Worm (Caenorhabditis elegans) whole organism, mixed stage, embryonic: ENCODE measurements around the gene pigw-1.

Experiments used
- M03D4.4 ChIP-seq: sonication (generic microtip); optimal IDR thresholded peaks from 2 replicates; lab custom pipeline; 2017; ENCODE audit warnings: mild to moderate bottlenecking, missing genetic modification characterization, missing compliant biosample characterization
- bed-3 ChIP-seq: fragments of 200-800 bp; sonication (Bioruptor generic); optimal IDR thresholded peaks from 3 replicates; lab custom pipeline; 2018; ENCODE audit warnings: mild to moderate bottlenecking, missing genetic modification characterization, moderate library complexity, missing compliant biosample characterization
- blmp-1 ChIP-seq: fragments of 150-350 bp; optimal IDR thresholded peaks from 2 replicates; lab custom pipeline; 2014; ENCODE audit warnings: missing biosample characterization, missing genetic modification characterization
- ceh-39 ChIP-seq: fragments of 150-350 bp; optimal IDR thresholded peaks from 2 replicates; lab custom pipeline; 2014; ENCODE audit warnings: missing biosample characterization, missing genetic modification characterization
- ceh-43 ChIP-seq: fragments of 200-800 bp; sonication (Bioruptor generic); optimal IDR thresholded peaks from 2 replicates; lab custom pipeline; 2018; ENCODE audit warnings: mild to moderate bottlenecking, missing genetic modification characterization, moderate library complexity, missing compliant biosample characterization
- ceh-83 ChIP-seq: fragments of 200-800 bp; sonication (Bioruptor generic); optimal IDR thresholded peaks from 2 replicates; lab custom pipeline; 2018; ENCODE audit warnings: mild to moderate bottlenecking, missing genetic modification characterization, missing compliant biosample characterization
- ces-1 ChIP-seq: fragments of 150-350 bp; optimal IDR thresholded peaks from 2 replicates; lab custom pipeline; 2014; ENCODE audit warnings: missing biosample characterization, missing genetic modification reagents, missing genetic modification characterization
- cnd-1 ChIP-seq: fragments of 200-800 bp; sonication (Bioruptor generic); optimal IDR thresholded peaks from 2 replicates; lab custom pipeline; 2018; ENCODE audit warnings: mild to moderate bottlenecking, missing genetic modification characterization, missing compliant biosample characterization
- drap-1 ChIP-seq: fragments of 200-800 bp; sonication (Bioruptor generic); optimal IDR thresholded peaks from 3 replicates; lab custom pipeline; 2018; ENCODE audit warnings: mild to moderate bottlenecking, missing genetic modification characterization, missing compliant biosample characterization
- elt-1 ChIP-seq: sonication (generic microtip); optimal IDR thresholded peaks from 2 replicates; lab custom pipeline; 2017; ENCODE audit warnings: missing genetic modification characterization, mild to moderate bottlenecking, missing compliant biosample characterization, antibody characterized with exemption, moderate library complexity, borderline replicate concordance; ENCODE audit not compliant: insufficient read depth
- elt-3 ChIP-seq: fragments of 150-350 bp; optimal IDR thresholded peaks from 2 replicates; lab custom pipeline; 2014; ENCODE audit warnings: missing biosample characterization, missing genetic modification characterization
- flh-1 ChIP-seq: fragments of 200-800 bp; sonication (Bioruptor generic); optimal IDR thresholded peaks from 2 replicates; lab custom pipeline; 2018; ENCODE audit warnings: mild to moderate bottlenecking, missing genetic modification characterization, moderate library complexity, missing compliant biosample characterization
- ham-2 ChIP-seq: fragments of 200-800 bp; sonication (Bioruptor generic); optimal IDR thresholded peaks from 2 replicates; lab custom pipeline; 2018; ENCODE audit warnings: mild to moderate bottlenecking, missing genetic modification characterization, missing compliant biosample characterization
- hlh-1 ChIP-seq: fragments of 150-350 bp; optimal IDR thresholded peaks from 2 replicates; lab custom pipeline; 2014; ENCODE audit warnings: missing biosample characterization, missing genetic modification reagents, missing genetic modification characterization
- lin-13 ChIP-seq: fragments of 150-350 bp; optimal IDR thresholded peaks from 2 replicates; lab custom pipeline; 2014; ENCODE audit warnings: missing biosample characterization, missing genetic modification characterization
- lin-32 ChIP-seq: fragments of 200-800 bp; sonication (Bioruptor generic); optimal IDR thresholded peaks from 2 replicates; lab custom pipeline; 2018; ENCODE audit warnings: mild to moderate bottlenecking, missing genetic modification characterization, missing compliant biosample characterization
- lsy-2 ChIP-seq: fragments of 150-350 bp; optimal IDR thresholded peaks from 2 replicates; lab custom pipeline; 2014; ENCODE audit warnings: missing biosample characterization, missing genetic modification characterization
- mab-5 ChIP-seq: fragments of 150-350 bp; optimal IDR thresholded peaks from 2 replicates; lab custom pipeline; 2014; ENCODE audit warnings: missing biosample characterization, missing genetic modification characterization
- mep-1 ChIP-seq: fragments of 150-350 bp; optimal IDR thresholded peaks from 2 replicates; lab custom pipeline; 2017; ENCODE audit warnings: missing biosample characterization, missing genetic modification reagents, missing genetic modification characterization, inconsistent platforms
- mls-2 ChIP-seq: sonication (generic microtip); optimal IDR thresholded peaks from 2 replicates; lab custom pipeline; 2016; ENCODE audit warnings: mild to moderate bottlenecking, missing genetic modification characterization, moderate library complexity, missing compliant biosample characterization
- nhr-2 ChIP-seq: fragments of 150-350 bp; optimal IDR thresholded peaks from 2 replicates; lab custom pipeline; 2014; ENCODE audit warnings: missing biosample characterization, missing genetic modification characterization
- nhr-237 ChIP-seq: fragments of 150-350 bp; optimal IDR thresholded peaks from 2 replicates; lab custom pipeline; 2014; ENCODE audit warnings: missing biosample characterization, missing genetic modification characterization
- nhr-28 ChIP-seq: fragments of 150-350 bp; optimal IDR thresholded peaks from 2 replicates; lab custom pipeline; 2014; ENCODE audit warnings: missing biosample characterization, missing genetic modification characterization
- nhr-76 ChIP-seq: sonication (generic microtip); optimal IDR thresholded peaks from 2 replicates; lab custom pipeline; 2017; ENCODE audit warnings: missing biosample characterization, missing genetic modification characterization
- pha-4 ChIP-seq: fragments of 150-350 bp; optimal IDR thresholded peaks from 2 replicates; lab custom pipeline; 2018; ENCODE audit warnings: missing biosample characterization, missing genetic modification reagents, missing genetic modification characterization
- sem-2 ChIP-seq: fragments of 200-800 bp; sonication (Bioruptor generic); optimal IDR thresholded peaks from 2 replicates; lab custom pipeline; 2018; ENCODE audit warnings: mild to moderate bottlenecking, missing genetic modification characterization, missing compliant biosample characterization
- snpc-4 ChIP-seq: fragments of 150-350 bp; optimal IDR thresholded peaks from 2 replicates; lab custom pipeline; 2014; ENCODE audit warnings: missing biosample characterization, missing genetic modification characterization
- sptf-1 ChIP-seq: sonication (generic microtip); optimal IDR thresholded peaks from 2 replicates; lab custom pipeline; 2017; ENCODE audit warnings: mild to moderate bottlenecking, missing genetic modification characterization, moderate library complexity, missing compliant biosample characterization
- tbx-8 ChIP-seq: fragments of 200-800 bp; sonication (Bioruptor generic); optimal IDR thresholded peaks from 2 replicates; lab custom pipeline; 2018; ENCODE audit warnings: mild to moderate bottlenecking, missing genetic modification characterization, moderate library complexity, missing compliant biosample characterization
- unc-120 ChIP-seq: sonication (generic microtip); optimal IDR thresholded peaks from 2 replicates; lab custom pipeline; 2017; ENCODE audit warnings: missing genetic modification characterization, missing compliant biosample characterization; ENCODE audit not compliant: poor library complexity, severe bottlenecking
- unc-39 ChIP-seq: fragments of 150-350 bp; optimal IDR thresholded peaks from 2 replicates; lab custom pipeline; 2014; ENCODE audit warnings: missing biosample characterization, missing genetic modification characterization
- unc-62 ChIP-seq: fragments of 150-350 bp; optimal IDR thresholded peaks from 2 replicates; lab custom pipeline; 2014; ENCODE audit warnings: missing biosample characterization, missing genetic modification reagents, missing genetic modification characterization
- zip-8 ChIP-seq: fragments of 150-350 bp; optimal IDR thresholded peaks from 2 replicates; lab custom pipeline; 2014; ENCODE audit warnings: missing biosample characterization, missing genetic modification characterization
- ztf-11 ChIP-seq: fragments of 150-350 bp; optimal IDR thresholded peaks from 2 replicates; lab custom pipeline; 2014; ENCODE audit warnings: missing biosample characterization, missing genetic modification characterization

pigw-1 gene

ce11 chrII:2913505-2913904, 28.8 kb upstream of the pigw-1 start, which contains the start of gene ubc-15:
ubc-15 (minus strand) TSS chrII:2913605.
- TF ChIP-seq hlh-1 (tag; lab: Kevin White, UChicago) (no peak), unc-39 (tag; lab: Kevin White, UChicago) (no peak), zip-8 (no peak), mls-2 (no peak), snpc-4 (tag; lab: Kevin White, UChicago) (no peak), blmp-1 (tag; lab: Kevin White, UChicago) (no peak), ham-2 (no peak), mep-1 (tag; lab: Kevin White, UChicago) (no peak), elt-3 (tag; lab: Kevin White, UChicago) (no peak), bed-3 (GFP tag; lab: Kevin White, UChicago) (no peak), cnd-1 (tag; lab: Kevin White, UChicago) (no peak), lin-13 (tag; lab: Kevin White, UChicago) (no peak), nhr-2 (no peak)

ce11 chrII:2903748-2904147, 19.0 kb upstream of the pigw-1 start:
- TF ChIP-seq mls-2 (no peak), M03D4.4 (tag; lab: Kevin White, UChicago) (no peak), lin-13 (tag; lab: Kevin White, UChicago) (no peak), cnd-1 (tag; lab: Kevin White, UChicago) (no peak)

ce11 chrII:2901158-2901557, 16.4 kb upstream of the pigw-1 start:
- TF ChIP-seq unc-62 (GFP tag; lab: Kevin White, UChicago) (no peak), nhr-76 (tag; lab: Kevin White, UChicago) (no peak), mab-5 (no peak), flh-1 (no peak), lin-13 (tag; lab: Kevin White, UChicago) (no peak), elt-3 (tag; lab: Kevin White, UChicago) (no peak)

ce11 chrII:2900248-2900647, 15.5 kb upstream of the pigw-1 start, which contains the start of gene ubc-26:
ubc-26 (minus strand) TSS chrII:2900348.
- TF ChIP-seq nhr-237 (tag; lab: Kevin White, UChicago) (no peak), pha-4 (tag; lab: Kevin White, UChicago) (no peak), ces-1 (GFP tag; lab: Kevin White, UChicago) (no peak), lin-32 (GFP tag; lab: Kevin White, UChicago) (no peak), tbx-8 (GFP tag; lab: Kevin White, UChicago) (no peak), cnd-1 (tag; lab: Kevin White, UChicago) (no peak), snpc-4 (tag; lab: Kevin White, UChicago) (no peak), bed-3 (GFP tag; lab: Kevin White, UChicago) (no peak), ceh-39 (tag; lab: Kevin White, UChicago) (no peak), ham-2 (no peak), nhr-2 (no peak), lin-13 (tag; lab: Kevin White, UChicago) (no peak), ceh-43 (GFP tag; lab: Kevin White, UChicago) (no peak), nhr-28 (tag; lab: Kevin White, UChicago) (no peak), nhr-76 (tag; lab: Kevin White, UChicago) (no peak), elt-3 (tag; lab: Kevin White, UChicago) (no peak), mab-5 (no peak), M03D4.4 (tag; lab: Kevin White, UChicago) (no peak)

ce11 chrII:2894295-2894694, 9.6 kb upstream of the pigw-1 start, which contains the start of gene sqv-2:
sqv-2 (minus strand) TSS chrII:2894395.
- TF ChIP-seq unc-62 (GFP tag; lab: Kevin White, UChicago): no peak
- no peak for TF ChIP-seq ces-1 (GFP tag; lab: Kevin White, UChicago)
- TF ChIP-seq ztf-11 (tag; lab: Kevin White, UChicago): no peak
- TF ChIP-seq ceh-39 (tag; lab: Kevin White, UChicago): no peak
- no peak for TF ChIP-seq zip-8
- no peak for TF ChIP-seq flh-1
- no peak for TF ChIP-seq ceh-83 (GFP tag; lab: Kevin White, UChicago)
- no peak for TF ChIP-seq sem-2

ce11 chrII:2888957-2889630, 4.4 kb upstream of the pigw-1 start, which contains the start of gene pinn-1:
pinn-1 (minus strand) TSS chrII:2889007.
- peak; percentile 1 for TF ChIP-seq lin-32 (GFP tag; lab: Kevin White, UChicago)
- TF ChIP-seq ces-1 (GFP tag; lab: Kevin White, UChicago): peak; percentile 78
- peak; percentile 10 for TF ChIP-seq drap-1
- TF ChIP-seq ceh-39 (tag; lab: Kevin White, UChicago): peak; percentile 55
- no peak for TF ChIP-seq ztf-11 (tag; lab: Kevin White, UChicago)
- no peak for TF ChIP-seq ceh-43 (GFP tag; lab: Kevin White, UChicago)
- peak; percentile 76 for TF ChIP-seq sptf-1
- TF ChIP-seq lin-13 (tag; lab: Kevin White, UChicago): peak; percentile 88
- TF ChIP-seq pha-4 (tag; lab: Kevin White, UChicago): peak; percentile 80
- TF ChIP-seq blmp-1 (tag; lab: Kevin White, UChicago): no peak
- TF ChIP-seq elt-3 (tag; lab: Kevin White, UChicago): peak; percentile 27
- TF ChIP-seq unc-39 (tag; lab: Kevin White, UChicago): no peak
- no peak for TF ChIP-seq zip-8
- peak; percentile 50 for TF ChIP-seq nhr-237 (tag; lab: Kevin White, UChicago)
- no peak for TF ChIP-seq tbx-8 (GFP tag; lab: Kevin White, UChicago)
- peak; percentile 85 for TF ChIP-seq mep-1 (tag; lab: Kevin White, UChicago)
- no peak for TF ChIP-seq elt-1 (tag; lab: Kevin White, UChicago)
- TF ChIP-seq lsy-2 (tag; lab: Kevin White, UChicago): peak; percentile 69
- TF ChIP-seq mab-5: no peak
- no peak for TF ChIP-seq ham-2
- no peak for TF ChIP-seq unc-120 (tag; lab: Kevin White, UChicago)
- TF ChIP-seq mls-2: peak; percentile 55
- no peak for TF ChIP-seq M03D4.4 (tag; lab: Kevin White, UChicago)
- TF ChIP-seq unc-62 (GFP tag; lab: Kevin White, UChicago): no peak
- TF ChIP-seq ceh-83 (GFP tag; lab: Kevin White, UChicago): no peak
